Worm (Caenorhabditis elegans) whole organism, L1 larva: Measurements from ENCODE around the gene Y82E9BL.5.

Source experiments
- ama-1 ChIP-seq: fragments of 150-350 bp; optimal IDR thresholded peaks from 2 replicates; lab custom pipeline; 2014
- nhr-237 ChIP-seq: fragments of 150-350 bp; optimal IDR thresholded peaks from 2 replicates; lab custom pipeline; 2014; ENCODE audit warnings: missing biosample characterization, missing genetic modification characterization

DNA sequence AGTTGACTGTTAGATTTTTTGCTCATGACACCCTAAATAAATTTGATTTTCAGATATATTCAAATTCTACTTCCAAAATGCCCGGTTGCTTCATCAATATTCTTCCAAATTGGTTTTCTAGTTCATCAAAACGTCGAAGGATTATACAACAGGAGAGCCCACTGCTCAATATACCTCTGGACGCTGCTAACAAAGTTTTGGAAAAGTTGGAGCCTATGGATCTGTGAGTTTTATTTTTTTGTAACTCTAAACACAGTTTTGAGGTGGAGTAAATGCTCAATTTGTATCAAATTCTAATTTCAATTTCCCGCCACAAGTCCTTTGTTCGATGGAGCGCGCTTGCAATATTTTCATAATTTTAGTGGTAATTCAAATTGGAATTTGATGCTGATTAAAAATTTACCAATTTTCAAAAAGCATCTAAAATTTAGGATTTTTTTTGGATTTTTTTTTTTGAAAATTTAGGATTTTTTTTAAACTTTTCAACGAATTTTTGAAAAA, 4.5 kb downstream of the Y82E9BL.5 start, which contains the start of gene fbxa-27:
- no peak for TF ChIP-seq nhr-237 (tag; lab: Kevin White, UChicago)
- TF ChIP-seq ama-1 (lab: Kevin White, UChicago): no peak
